Fruit fly (Drosophila melanogaster) whole organism, embryonic: ENCODE data around the gene Nse1.

Experiments used
- B-H1 ChIP-seq: fragments of 200-800 bp; sonication (Bioruptor generic); IDR thresholded peaks from 3 replicates; pipeline ENCODE4 v1.3.6; 2022; ENCODE audit warnings: missing biosample characterization, missing genetic modification characterization
- CG10366 ChIP-seq: fragments of 200-800 bp; sonication (Bioruptor generic); IDR thresholded peaks from 2 replicates; pipeline ENCODE4 v1.3.6; 2022; ENCODE audit warnings: missing biosample characterization, missing genetic modification characterization
- CG12071 ChIP-seq: fragments of 200-800 bp; sonication (Bioruptor generic); optimal IDR thresholded peaks from 3 replicates; lab custom pipeline; 2018; ENCODE audit warnings: missing biosample characterization, mild to moderate bottlenecking, missing genetic modification characterization
- CG12744 ChIP-seq: fragments of 200-800 bp; sonication (Bioruptor generic); optimal IDR thresholded peaks from 2 replicates; lab custom pipeline; 2016; ENCODE audit warnings: missing biosample characterization, missing genetic modification characterization
- CG13123 ChIP-seq: fragments of 200-800 bp; sonication (Bioruptor generic); optimal IDR thresholded peaks from 2 replicates; lab custom pipeline; 2016; ENCODE audit warnings: missing biosample characterization, missing genetic modification characterization
- CG17359 ChIP-seq: fragments of 200-800 bp; sonication (Bioruptor generic); optimal IDR thresholded peaks from 3 replicates; lab custom pipeline; 2018; ENCODE audit warnings: missing biosample characterization, mild to moderate bottlenecking, missing genetic modification characterization, moderate library complexity
- CG17912 ChIP-seq: fragments of 200-800 bp; sonication (Bioruptor generic); optimal IDR thresholded peaks from 2 replicates; lab custom pipeline; 2018; ENCODE audit warnings: missing biosample characterization, mild to moderate bottlenecking, missing genetic modification characterization
- CG1792 ChIP-seq: fragments of 200-800 bp; sonication (Bioruptor generic); optimal IDR thresholded peaks from 2 replicates; lab custom pipeline; 2016; ENCODE audit warnings: missing biosample characterization, missing genetic modification characterization
- CG2712 ChIP-seq: fragments of 200-800 bp; optimal IDR thresholded peaks from 3 replicates; lab custom pipeline; 2019; ENCODE audit warnings: missing biosample characterization, mild to moderate bottlenecking, missing genetic modification characterization, moderate library complexity
- CG2889 ChIP-seq: fragments of 200-800 bp; sonication (Bioruptor generic); IDR thresholded peaks from 3 replicates; pipeline ENCODE4 v1.3.6; 2022; ENCODE audit warnings: missing biosample characterization, missing genetic modification characterization
- CG32532 ChIP-seq: fragments of 200-800 bp; sonication (Bioruptor generic); IDR thresholded peaks from 2 replicates; pipeline ENCODE4 v1.3.6; 2022; ENCODE audit warnings: missing biosample characterization, missing genetic modification characterization
- CG34422 ChIP-seq: fragments of 200-800 bp; sonication (Bioruptor generic); IDR thresholded peaks from 3 replicates; pipeline ENCODE4 v1.3.6; 2022; ENCODE audit warnings: missing biosample characterization, missing genetic modification characterization
- CG4730 ChIP-seq: fragments of 200-800 bp; sonication (Bioruptor generic); IDR thresholded peaks from 2 replicates; pipeline ENCODE4 v1.3.6; 2022; ENCODE audit warnings: missing biosample characterization, missing genetic modification characterization
- CG5180 ChIP-seq: fragments of 200-800 bp; sonication (Bioruptor generic); optimal IDR thresholded peaks from 3 replicates; lab custom pipeline; 2017; ENCODE audit warnings: missing biosample characterization, missing genetic modification characterization, mild to moderate bottlenecking, moderate library complexity, missing genetic modification reagents
- CG5245 ChIP-seq: fragments of 200-800 bp; sonication (Bioruptor generic); optimal IDR thresholded peaks from 3 replicates; lab custom pipeline; 2016; ENCODE audit warnings: missing biosample characterization, missing genetic modification characterization
- CG8359 ChIP-seq: fragments of 200-800 bp; sonication (Bioruptor generic); optimal IDR thresholded peaks from 2 replicates; lab custom pipeline; 2017; ENCODE audit warnings: missing biosample characterization, mild to moderate bottlenecking, missing genetic modification characterization, borderline replicate concordance
- CG9876 ChIP-seq: fragments of 200-800 bp; sonication (Bioruptor generic); optimal IDR thresholded peaks from 2 replicates; lab custom pipeline; 2016; ENCODE audit warnings: missing biosample characterization, missing genetic modification characterization
- CHES-1-like ChIP-seq: fragments of 200-800 bp; sonication (Bioruptor generic); optimal IDR thresholded peaks from 2 replicates; lab custom pipeline; 2016; ENCODE audit warnings: missing biosample characterization, missing genetic modification characterization
- CkIIα-i1 ChIP-seq: fragments of 200-800 bp; sonication (Bioruptor generic); IDR thresholded peaks from 2 replicates; pipeline ENCODE4 v1.3.6; 2022; ENCODE audit warnings: missing biosample characterization, missing genetic modification characterization
- Dfd ChIP-seq, 2 experiments: fragments of >200 bp; optimal IDR thresholded peaks; 2 replicates each; lab custom pipeline; 2017; ENCODE audit warnings: missing biosample characterization in 2 of 2, missing genetic modification characterization in 2 of 2
- Dref ChIP-seq: fragments of 200-800 bp; sonication (Bioruptor generic); IDR thresholded peaks from 2 replicates; pipeline ENCODE4 v1.3.6; 2022; ENCODE audit warnings: missing biosample characterization, missing genetic modification characterization
- E2f2 ChIP-seq: fragments of 200-800 bp; sonication (Bioruptor generic); IDR thresholded peaks from 2 replicates; pipeline ENCODE4 v1.3.6; 2022; ENCODE audit warnings: missing biosample characterization, missing genetic modification characterization
- ERR ChIP-seq: fragments of 200-800 bp; sonication (Bioruptor generic); optimal IDR thresholded peaks from 2 replicates; lab custom pipeline; 2016; ENCODE audit warnings: missing biosample characterization, missing genetic modification characterization
- Gug ChIP-seq: fragments of 200-800 bp; sonication (Bioruptor generic); IDR thresholded peaks from 4 replicates; pipeline ENCODE4 v1.3.6; 2022; ENCODE audit warnings: missing biosample characterization, missing genetic modification characterization
- HLH54F ChIP-seq: fragments of 200-800 bp; sonication (Bioruptor generic); optimal IDR thresholded peaks from 3 replicates; lab custom pipeline; 2016; ENCODE audit warnings: missing biosample characterization, missing genetic modification characterization
- HLHmδ ChIP-seq: fragments of 200-800 bp; sonication (Bioruptor generic); optimal IDR thresholded peaks from 2 replicates; lab custom pipeline; 2018; ENCODE audit warnings: missing biosample characterization, mild to moderate bottlenecking, missing genetic modification characterization, moderate library complexity
- Hr39 ChIP-seq: fragments of >200 bp; optimal IDR thresholded peaks from 2 replicates; lab custom pipeline; 2017
- MBD-R2 ChIP-seq: fragments of 200-800 bp; sonication (Bioruptor generic); IDR thresholded peaks from 2 replicates; pipeline ENCODE4 v1.3.6; 2022; ENCODE audit warnings: missing biosample characterization, missing genetic modification characterization
- MTF-1 ChIP-seq: fragments of 200-800 bp; sonication (Bioruptor generic); optimal IDR thresholded peaks from 2 replicates; lab custom pipeline; 2018; ENCODE audit warnings: missing biosample characterization, mild to moderate bottlenecking, missing genetic modification characterization, borderline replicate concordance
- Oaz ChIP-seq: fragments of 200-800 bp; sonication (Bioruptor generic); IDR thresholded peaks from 2 replicates; pipeline ENCODE4 v1.3.6; 2022; ENCODE audit warnings: missing biosample characterization, missing genetic modification characterization
- Optix ChIP-seq: fragments of 200-800 bp; sonication (Bioruptor generic); IDR thresholded peaks from 3 replicates; pipeline ENCODE4 v1.3.6; 2022; ENCODE audit warnings: missing biosample characterization, missing genetic modification characterization
- Poxn ChIP-seq: fragments of 200-800 bp; sonication (Bioruptor generic); IDR thresholded peaks from 2 replicates; pipeline ENCODE4 v1.3.6; 2022; ENCODE audit warnings: missing biosample characterization, missing genetic modification characterization
- Rfx ChIP-seq: fragments of 200-800 bp; sonication (Bioruptor generic); IDR thresholded peaks from 2 replicates; pipeline ENCODE4 v1.3.6; 2022; ENCODE audit warnings: missing biosample characterization, missing genetic modification characterization
- Xbp1 ChIP-seq: fragments of 200-800 bp; sonication (Bioruptor generic); optimal IDR thresholded peaks from 3 replicates; lab custom pipeline; 2016; ENCODE audit warnings: missing biosample characterization, mild to moderate bottlenecking, missing genetic modification characterization
- ac ChIP-seq: fragments of 200-800 bp; sonication (Bioruptor generic); optimal IDR thresholded peaks from 3 replicates; lab custom pipeline; 2017; ENCODE audit warnings: missing biosample characterization, mild to moderate bottlenecking, missing genetic modification characterization
- chinmo ChIP-seq: fragments of 200-800 bp; sonication (Bioruptor generic); IDR thresholded peaks from 4 replicates; pipeline ENCODE4 v1.3.6; 2022; ENCODE audit warnings: missing biosample characterization, missing genetic modification characterization; ENCODE audit not compliant: partially characterized antibody
- cwo ChIP-seq: fragments of 200-800 bp; sonication (Bioruptor generic); optimal IDR thresholded peaks from 3 replicates; lab custom pipeline; 2017; ENCODE audit warnings: missing biosample characterization, missing genetic modification characterization, mild to moderate bottlenecking, moderate library complexity, missing genetic modification reagents
- dati ChIP-seq: fragments of 200-800 bp; sonication (Bioruptor generic); IDR thresholded peaks from 2 replicates; pipeline ENCODE4 v1.3.6; 2022; ENCODE audit warnings: missing biosample characterization, missing genetic modification characterization
- exex ChIP-seq: fragments of 200-800 bp; sonication (Bioruptor generic); optimal IDR thresholded peaks from 4 replicates; lab custom pipeline; 2018; ENCODE audit warnings: missing biosample characterization, mild to moderate bottlenecking, missing genetic modification characterization, moderate library complexity
- fd96Cb ChIP-seq: fragments of 200-800 bp; sonication (Bioruptor generic); optimal IDR thresholded peaks from 2 replicates; lab custom pipeline; 2018; ENCODE audit warnings: missing biosample characterization, mild to moderate bottlenecking, missing genetic modification characterization, moderate library complexity
- gcm ChIP-seq: fragments of 200-800 bp; sonication (Bioruptor generic); optimal IDR thresholded peaks from 2 replicates; lab custom pipeline; 2019; ENCODE audit warnings: missing biosample characterization, mild to moderate bottlenecking, missing genetic modification characterization, moderate library complexity
- gfzf ChIP-seq: fragments of 200-800 bp; sonication (Bioruptor generic); optimal IDR thresholded peaks from 2 replicates; lab custom pipeline; 2016; ENCODE audit warnings: missing biosample characterization, mild to moderate bottlenecking, missing genetic modification characterization, moderate library complexity
- gsb-n ChIP-seq: fragments of 200-800 bp; sonication (Bioruptor generic); optimal IDR thresholded peaks from 3 replicates; lab custom pipeline; 2018; ENCODE audit warnings: missing biosample characterization, mild to moderate bottlenecking, missing genetic modification characterization
- gt ChIP-seq: fragments of 200-800 bp; sonication (Bioruptor generic); IDR thresholded peaks from 2 replicates; pipeline ENCODE4 v1.3.6; 2022; ENCODE audit warnings: missing biosample characterization, missing genetic modification characterization
- nerfin-1 ChIP-seq: fragments of 200-800 bp; sonication (Bioruptor generic); optimal IDR thresholded peaks from 3 replicates; lab custom pipeline; 2019; ENCODE audit warnings: missing biosample characterization, mild to moderate bottlenecking, missing genetic modification characterization, moderate library complexity
- nerfin-2 ChIP-seq: fragments of 200-800 bp; sonication (Bioruptor generic); IDR thresholded peaks from 2 replicates; pipeline ENCODE4 v1.3.6; 2022; ENCODE audit warnings: missing biosample characterization, missing genetic modification characterization; ENCODE audit not compliant: partially characterized antibody
- pita ChIP-seq: fragments of 200-800 bp; sonication (Bioruptor generic); optimal IDR thresholded peaks from 2 replicates; lab custom pipeline; 2017; ENCODE audit warnings: missing biosample characterization, mild to moderate bottlenecking, missing genetic modification characterization
- pzg ChIP-seq: fragments of 200-800 bp; sonication (Bioruptor generic); optimal IDR thresholded peaks from 3 replicates; lab custom pipeline; 2018; ENCODE audit warnings: missing biosample characterization, mild to moderate bottlenecking, missing genetic modification characterization, moderate library complexity
- repo ChIP-seq: fragments of 200-800 bp; sonication (Bioruptor generic); optimal IDR thresholded peaks from 2 replicates; lab custom pipeline; 2016; ENCODE audit warnings: missing biosample characterization, missing genetic modification characterization
- slbo ChIP-seq: fragments of 200-800 bp; sonication (Bioruptor generic); IDR thresholded peaks from 2 replicates; pipeline ENCODE4 v1.3.6; 2022; ENCODE audit warnings: missing biosample characterization, missing genetic modification characterization
- usp ChIP-seq: fragments of >200 bp; optimal IDR thresholded peaks from 2 replicates; lab custom pipeline; 2017; ENCODE audit warnings: missing biosample characterization, missing genetic modification characterization

Nse1 gene

DNA sequence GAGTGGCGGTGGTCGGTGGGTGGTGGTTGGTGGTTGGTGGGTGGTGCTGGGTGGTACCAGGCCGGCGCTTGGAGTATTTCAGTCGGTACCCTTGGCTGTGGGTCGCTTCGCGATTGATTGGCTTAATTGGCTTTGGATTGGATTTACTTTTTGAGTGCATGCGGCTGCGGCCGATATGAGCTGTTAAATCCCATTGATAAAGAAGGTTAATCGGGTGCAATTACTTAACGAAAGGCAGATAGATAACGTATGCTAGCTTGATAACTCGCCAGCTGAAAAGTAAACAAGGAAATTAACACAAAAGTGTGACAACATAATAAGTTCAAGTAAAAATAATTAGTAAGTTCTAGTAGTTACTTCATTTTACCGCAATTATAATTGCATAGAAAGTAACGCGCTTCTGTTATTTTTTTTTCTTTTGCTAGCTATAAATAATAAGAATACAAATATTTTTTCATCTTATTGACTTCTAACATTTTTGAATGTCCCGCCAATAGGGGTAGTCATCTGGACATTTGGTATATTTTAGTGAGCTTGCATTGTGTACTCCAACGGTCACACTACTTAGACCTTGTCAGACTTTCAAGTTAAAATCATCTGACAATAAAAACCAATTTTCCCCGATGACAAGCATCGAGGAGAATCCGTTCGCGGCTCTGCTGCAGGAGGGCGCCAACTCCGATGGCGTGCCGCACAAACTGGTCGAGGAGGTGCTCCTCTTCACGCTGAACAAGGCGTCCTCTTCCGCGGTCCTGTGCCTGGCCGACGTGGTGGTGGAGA is 19.3 kb downstream of the Nse1 start, which contains the start of the genes CG31636 and Ube4A (continued):
- TF ChIP-seq MTF-1 (GFP tag; lab: Kevin White, UChicago) (no peak), CG10366 (GFP tag; lab: Robert Waterston, UW) (no peak), slbo (GFP tag; lab: Robert Waterston, UW) (no peak), E2f2 (GFP tag; lab: Robert Waterston, UW) (peak; percentile 94), gcm (no peak), nerfin-2 (GFP tag; lab: Robert Waterston, UW) (no peak), gt (GFP tag; lab: Robert Waterston, UW) (no peak), Poxn (GFP tag; lab: Robert Waterston, UW) (no peak), Rfx (GFP tag; lab: Robert Waterston, UW) (no peak), CG17912 (GFP tag; lab: Kevin White, UChicago) (no peak), gsb-n (tag; lab: Kevin White, UChicago) (no peak), usp (GFP tag; lab: Kevin White, UChicago) (no peak), CG8359 (GFP tag; lab: Kevin White, UChicago) (no peak), Xbp1 (no peak), ERR (GFP tag; lab: Kevin White, UChicago) (no peak), CG2712 (tag; lab: Kevin White, UChicago) (no peak), CG4730 (GFP tag; lab: Robert Waterston, UW) (no peak), cwo (GFP tag; lab: Kevin White, UChicago) (no peak), exex (tag; lab: Kevin White, UChicago) (peak; percentile 82), gfzf (GFP tag; lab: Kevin White, UChicago) (peak; percentile 74), fd96Cb (no peak), MBD-R2 (GFP tag; lab: Robert Waterston, UW) (peak; percentile 66), CG2889 (GFP tag; lab: Robert Waterston, UW) (no peak), CG1792 (no peak), HLH54F (GFP tag; lab: Kevin White, UChicago) (no peak), CHES-1-like (GFP tag; lab: Kevin White, UChicago) (no peak), Oaz (GFP tag; lab: Robert Waterston, UW) (no peak), pzg (GFP tag; lab: Kevin White, UChicago) (peak; percentile 67), CG13123 (GFP tag; lab: Kevin White, UChicago) (no peak), HLHmδ (GFP tag; lab: Kevin White, UChicago) (no peak), CG5245 (GFP tag; lab: Kevin White, UChicago) (no peak), CG32532 (no peak), CkIIα-i1 (no peak), B-H1 (GFP tag; lab: Robert Waterston, UW) (no peak), CG9876 (GFP tag; lab: Kevin White, UChicago) (no peak), Optix (GFP tag; lab: Robert Waterston, UW) (no peak), chinmo (GFP tag; lab: Robert Waterston, UW) (no peak), Dfd (GFP tag; optimal IDR thresholded peaks at IDR 0.05; lab: Kevin White, UChicago) (no peak), Hr39 (no peak), Gug (GFP tag; lab: Robert Waterston, UW) (no peak), CG5180 (GFP tag; lab: Kevin White, UChicago) (no peak), nerfin-1 (tag; lab: Kevin White, UChicago) (no peak), Dref (GFP tag; lab: Robert Waterston, UW) (no peak), CG12744 (GFP tag; lab: Kevin White, UChicago) (no peak), CG17359 (tag; lab: Kevin White, UChicago) (no peak), CG34422 (GFP tag; lab: Robert Waterston, UW) (no peak), ac (no peak), repo (GFP tag; lab: Kevin White, UChicago) (no peak), CG12071 (GFP tag; lab: Kevin White, UChicago) (no peak), pita (GFP tag; lab: Kevin White, UChicago) (no peak), dati (no peak)
